Worm (Caenorhabditis elegans) whole organism, early embryonic: ENCODE data around the gene gbas-1.

Experiments
- B0310.2 ChIP-seq: sonication (generic microtip); optimal IDR thresholded peaks from 2 replicates; lab custom pipeline; 2016; ENCODE audit warnings: mild to moderate bottlenecking, missing genetic modification characterization, missing compliant biosample characterization
- F13C5.2 ChIP-seq: sonication (generic microtip); optimal IDR thresholded peaks from 2 replicates; lab custom pipeline; 2017; ENCODE audit warnings: mild to moderate bottlenecking, missing genetic modification characterization, inconsistent platforms, missing compliant biosample characterization
- aly-1 ChIP-seq: sonication (generic microtip); optimal IDR thresholded peaks from 2 replicates; lab custom pipeline; 2016; ENCODE audit warnings: missing genetic modification characterization, missing compliant biosample characterization
- ama-1 ChIP-seq: fragments of 150-350 bp; optimal IDR thresholded peaks from 2 replicates; lab custom pipeline; 2014
- ceh-13 ChIP-seq: fragments of 200-800 bp; sonication (Bioruptor generic); optimal IDR thresholded peaks from 2 replicates; lab custom pipeline; 2018; ENCODE audit warnings: mild to moderate bottlenecking, missing genetic modification characterization, missing compliant biosample characterization
- ceh-36 ChIP-seq: sonication (generic microtip); optimal IDR thresholded peaks from 2 replicates; lab custom pipeline; 2016; ENCODE audit warnings: missing genetic modification characterization, inconsistent platforms, missing compliant biosample characterization
- ets-7 ChIP-seq: sonication (generic microtip); optimal IDR thresholded peaks from 2 replicates; lab custom pipeline; 2016; ENCODE audit warnings: missing genotype, missing genetic modification characterization, missing compliant biosample characterization
- flt-1 ChIP-seq: fragments of 200-800 bp; sonication (Bioruptor generic); IDR thresholded peaks from 2 replicates; pipeline ENCODE4 v1.3.6; 2022; ENCODE audit warnings: missing genetic modification characterization, missing compliant biosample characterization
- hmbx-1 ChIP-seq: sonication (generic microtip); optimal IDR thresholded peaks from 2 replicates; lab custom pipeline; 2016; ENCODE audit warnings: mild to moderate bottlenecking, missing genetic modification characterization, missing compliant biosample characterization
- hmg-4 ChIP-seq: fragments of 200-800 bp; sonication (Bioruptor generic); optimal IDR thresholded peaks from 2 replicates; lab custom pipeline; 2018; ENCODE audit warnings: mild to moderate bottlenecking, missing genetic modification characterization, missing compliant biosample characterization
- hnd-1 ChIP-seq: sonication (generic microtip); optimal IDR thresholded peaks from 2 replicates; lab custom pipeline; 2016; ENCODE audit warnings: missing genetic modification characterization, missing compliant biosample characterization
- pes-1 ChIP-seq: fragments of 200-800 bp; sonication (Bioruptor generic); IDR thresholded peaks from 2 replicates; pipeline ENCODE4 v1.3.6; 2022; ENCODE audit warnings: missing genetic modification reagents, missing genetic modification characterization, missing compliant biosample characterization
- scrt-1 ChIP-seq: fragments of 200-800 bp; sonication (Bioruptor generic); IDR thresholded peaks from 2 replicates; pipeline ENCODE4 v1.3.6; 2022; ENCODE audit warnings: missing genetic modification characterization, missing compliant biosample characterization
- sea-1 ChIP-seq: fragments of 200-800 bp; sonication (Bioruptor generic); conservative IDR thresholded peaks from 2 replicates; pipeline ENCODE4 v1.3.6; 2022; ENCODE audit warnings: missing genetic modification characterization, missing compliant biosample characterization
- tbx-11 ChIP-seq: fragments of 200-800 bp; sonication (Bioruptor generic); IDR thresholded peaks from 2 replicates; pipeline ENCODE4 v1.3.6; 2022; ENCODE audit warnings: missing genetic modification characterization, missing compliant biosample characterization
- tbx-37 ChIP-seq: fragments of 200-800 bp; sonication (Bioruptor generic); conservative IDR thresholded peaks from 2 replicates; pipeline ENCODE4 v1.3.6; 2022; ENCODE audit warnings: missing genetic modification reagents, missing genetic modification characterization, missing compliant biosample characterization
- tra-4 ChIP-seq: sonication (generic microtip); optimal IDR thresholded peaks from 2 replicates; lab custom pipeline; 2017; ENCODE audit warnings: missing genetic modification characterization, missing compliant biosample characterization

The gbas-1 gene

DNA sequence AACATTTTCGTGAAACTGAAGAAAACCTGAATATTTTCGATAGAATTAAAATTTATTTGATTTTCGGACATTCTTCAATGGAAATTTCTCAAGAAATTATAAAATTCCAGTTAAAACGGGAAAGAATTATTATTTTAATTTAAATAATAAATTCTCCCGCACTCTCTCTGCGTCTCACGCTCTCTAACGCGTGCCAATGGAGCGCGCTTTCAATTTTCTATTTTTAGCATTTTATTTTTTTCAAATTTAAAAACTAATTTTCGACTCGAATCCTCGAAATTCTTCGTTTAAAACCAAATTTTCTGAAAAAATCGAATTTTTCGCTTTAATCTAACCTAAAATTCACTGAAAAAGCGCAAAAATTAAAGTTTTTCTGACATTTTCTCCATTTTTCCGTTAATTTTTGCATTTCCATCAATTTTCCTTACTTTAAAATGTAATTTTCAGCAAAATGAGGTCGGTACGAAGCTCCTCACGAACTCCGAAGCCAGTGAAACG lies at the start of gene gbas-1:
Gene gbas-1, plus strand, starts transcription at position 448 of the 498 bp plus-strand sequence.
- TF ChIP-seq ceh-36 (no peak), ceh-13 (GFP tag; lab: Kevin White, UChicago) (no peak), hnd-1 (tag; lab: Kevin White, UChicago) (no peak), B0310.2 (tag; lab: Kevin White, UChicago) (no peak), hmg-4 (no peak), sea-1 (GFP tag; lab: Robert Waterston, UW) (no peak), F13C5.2 (no peak), hmbx-1 (tag; lab: Kevin White, UChicago) (no peak), ama-1 (lab: Kevin White, UChicago) (no peak), aly-1 (tag; lab: Kevin White, UChicago) (no peak), tra-4 (tag; lab: Kevin White, UChicago) (no peak), tbx-11 (GFP tag; lab: Robert Waterston, UW) (no peak), ets-7 (no peak), flt-1 (no peak), tbx-37 (GFP tag; lab: Robert Waterston, UW) (no peak), scrt-1 (GFP tag; lab: Robert Waterston, UW) (no peak), pes-1 (GFP tag; lab: Robert Waterston, UW) (no peak)

DNA sequence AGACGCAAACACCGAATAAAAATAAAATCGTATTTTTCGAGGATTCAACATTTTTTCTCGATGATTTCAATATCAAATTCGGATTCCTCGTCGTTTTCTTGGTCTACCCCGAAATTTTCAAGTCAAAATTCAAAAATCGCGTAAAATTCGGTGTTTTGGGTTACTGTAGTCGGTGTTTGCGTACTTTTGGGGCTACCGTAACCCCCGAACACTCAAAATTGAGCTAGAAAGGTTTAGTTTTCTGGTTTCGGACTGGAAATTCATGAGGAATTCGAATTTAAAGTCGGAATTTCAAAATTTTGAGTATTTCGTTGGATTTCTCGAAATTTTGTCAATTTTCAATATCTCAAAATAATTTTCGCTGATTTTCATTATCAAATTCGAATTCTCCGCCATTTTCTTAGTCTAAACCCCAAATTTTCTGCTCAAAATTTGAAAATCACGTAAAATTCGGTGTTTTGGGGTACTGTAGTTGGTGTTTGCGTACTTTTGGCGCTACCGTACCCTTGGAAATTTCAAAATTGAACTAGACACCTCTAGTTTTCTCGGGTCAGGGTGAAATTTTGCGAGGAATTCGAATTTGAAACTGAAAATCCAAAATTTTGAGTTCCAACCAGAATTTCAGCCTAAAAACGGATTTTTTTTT lies 48.6 kb upstream of the gbas-1 start:
- TF ChIP-seq F13C5.2 (no peak), tbx-11 (GFP tag; lab: Robert Waterston, UW) (no peak), hnd-1 (tag; lab: Kevin White, UChicago) (no peak), ama-1 (lab: Kevin White, UChicago) (no peak), ets-7 (no peak), aly-1 (tag; lab: Kevin White, UChicago) (no peak), sea-1 (GFP tag; lab: Robert Waterston, UW) (no peak), ceh-36 (no peak), scrt-1 (GFP tag; lab: Robert Waterston, UW) (no peak), hmg-4 (no peak), pes-1 (GFP tag; lab: Robert Waterston, UW) (no peak), tra-4 (tag; lab: Kevin White, UChicago) (no peak), flt-1 (no peak), B0310.2 (tag; lab: Kevin White, UChicago) (no peak), ceh-13 (GFP tag; lab: Kevin White, UChicago) (no peak), hmbx-1 (tag; lab: Kevin White, UChicago) (no peak), tbx-37 (GFP tag; lab: Robert Waterston, UW) (no peak)

- TF ChIP-seq aly-1 (tag; lab: Kevin White, UChicago) (no peak), pes-1 (GFP tag; lab: Robert Waterston, UW) (no peak), sea-1 (GFP tag; lab: Robert Waterston, UW) (no peak), ama-1 (lab: Kevin White, UChicago) (no peak), B0310.2 (tag; lab: Kevin White, UChicago) (no peak), hmg-4 (no peak), hmbx-1 (tag; lab: Kevin White, UChicago) (no peak), tbx-11 (GFP tag; lab: Robert Waterston, UW) (no peak), ceh-36 (no peak), F13C5.2 (no peak), ceh-13 (GFP tag; lab: Kevin White, UChicago) (no peak), ets-7 (no peak), tra-4 (tag; lab: Kevin White, UChicago) (no peak), flt-1 (no peak), hnd-1 (tag; lab: Kevin White, UChicago) (no peak), tbx-37 (GFP tag; lab: Robert Waterston, UW) (no peak), scrt-1 (GFP tag; lab: Robert Waterston, UW) (no peak)
These were observed 47.7 kb upstream of the gbas-1 start for ce11 chrII:2456973-2457372.

DNA sequence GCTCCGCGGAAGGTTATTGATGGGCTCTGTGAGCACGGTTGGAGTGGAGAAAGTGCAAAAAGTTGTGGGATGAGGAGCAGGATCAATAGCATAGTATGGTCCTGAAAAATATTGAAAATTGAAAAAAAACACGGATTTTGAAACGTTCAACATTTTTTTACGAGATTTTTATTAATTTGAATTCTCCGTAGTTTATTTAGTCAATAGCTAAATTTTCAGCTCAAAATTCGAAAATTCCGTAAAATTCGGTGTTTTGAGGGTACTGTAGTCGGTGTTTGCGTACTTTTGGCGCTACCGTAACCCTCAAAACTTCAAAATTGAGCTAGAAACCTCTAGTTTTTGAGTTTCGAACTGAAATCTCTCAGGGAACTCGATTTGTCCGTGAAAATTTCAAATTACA lies 45.8 kb upstream of the gbas-1 start, which contains the start of gene pqn-42:
Gene pqn-42, minus strand, starts transcription at position 101 of the 400 bp plus-strand sequence.
- no peak for TF ChIP-seq flt-1
- no peak for TF ChIP-seq hmg-4
- TF ChIP-seq F13C5.2: no peak
- no peak for TF ChIP-seq ets-7
- no peak for TF ChIP-seq ceh-36
- TF ChIP-seq hnd-1 (tag; lab: Kevin White, UChicago): no peak
- TF ChIP-seq ceh-13 (GFP tag; lab: Kevin White, UChicago): no peak
- TF ChIP-seq pes-1 (GFP tag; lab: Robert Waterston, UW): no peak
- TF ChIP-seq sea-1 (GFP tag; lab: Robert Waterston, UW): no peak
- TF ChIP-seq tbx-37 (GFP tag; lab: Robert Waterston, UW): no peak
- no peak for TF ChIP-seq ama-1 (lab: Kevin White, UChicago)

DNA sequence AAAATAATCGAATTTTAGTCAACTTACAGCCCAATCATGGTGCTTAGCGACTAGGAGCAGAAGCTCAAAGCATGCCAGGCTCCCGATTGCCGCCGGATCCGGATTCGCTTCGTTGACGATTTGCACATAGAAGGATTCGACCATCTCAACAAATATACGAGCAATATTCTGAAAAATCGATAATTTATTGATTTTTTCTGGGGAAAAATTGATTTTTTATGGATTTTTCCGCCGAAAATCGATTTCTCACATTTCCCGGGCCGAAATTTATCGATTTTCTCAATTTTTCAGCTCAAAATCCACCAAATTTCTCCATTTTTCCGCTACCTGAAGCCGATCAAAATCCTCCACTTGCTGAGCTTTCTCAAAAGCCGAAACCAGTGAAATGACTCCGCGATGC lies 35.8 kb upstream of the gbas-1 start:
- no peak for TF ChIP-seq hmbx-1 (tag; lab: Kevin White, UChicago)
- TF ChIP-seq flt-1: no peak

DNA sequence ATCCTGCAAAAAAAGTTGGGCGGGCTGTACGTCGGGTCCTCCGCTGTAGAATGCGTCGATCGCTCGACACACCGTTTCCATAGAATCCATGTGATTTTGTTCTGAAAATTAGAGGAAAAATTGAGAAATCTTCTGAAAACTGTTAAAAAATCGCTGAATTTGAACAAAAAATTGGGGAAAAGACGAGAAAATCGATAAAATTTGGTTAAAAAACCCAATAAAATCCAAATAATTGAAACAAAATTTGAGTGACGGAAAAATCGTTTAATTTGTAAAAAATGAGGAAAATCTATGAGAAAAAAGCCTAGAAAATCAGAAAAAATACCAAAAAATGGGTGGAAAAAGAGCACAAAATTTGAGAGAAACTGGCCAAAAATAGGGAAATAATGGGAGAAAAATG lies 31.4 kb upstream of the gbas-1 start, which contains the start of gene tsr-1:
Gene tsr-1, minus strand, starts transcription at position 101 of the 400 bp plus-strand sequence.
- TF ChIP-seq B0310.2 (tag; lab: Kevin White, UChicago) (no peak), tbx-11 (GFP tag; lab: Robert Waterston, UW) (no peak), aly-1 (tag; lab: Kevin White, UChicago) (no peak), tra-4 (tag; lab: Kevin White, UChicago) (no peak), ama-1 (lab: Kevin White, UChicago) (no peak), tbx-37 (GFP tag; lab: Robert Waterston, UW) (no peak), F13C5.2 (no peak), sea-1 (GFP tag; lab: Robert Waterston, UW) (no peak), pes-1 (GFP tag; lab: Robert Waterston, UW) (no peak), hnd-1 (tag; lab: Kevin White, UChicago) (no peak), flt-1 (no peak), ets-7 (no peak), scrt-1 (GFP tag; lab: Robert Waterston, UW) (no peak), ceh-36 (no peak)

DNA sequence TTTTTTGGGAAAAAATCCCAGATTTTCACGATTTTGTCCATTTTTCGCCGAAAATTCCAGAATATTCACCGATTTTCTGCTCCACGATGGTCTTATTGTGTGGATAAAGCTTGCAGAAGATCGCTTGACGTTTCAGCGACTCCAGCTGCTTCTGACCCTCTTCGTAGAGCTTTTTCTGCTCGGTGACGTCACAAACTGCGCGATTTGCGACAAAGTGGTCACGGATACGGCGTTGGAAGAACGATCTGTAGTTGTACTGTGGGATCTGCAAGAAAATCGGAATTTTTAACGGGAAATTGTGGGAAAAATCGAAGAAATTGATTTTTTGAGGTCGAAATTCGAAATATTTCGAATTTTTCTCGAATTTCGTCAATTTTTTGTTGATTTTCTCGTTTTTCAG lies 26.1 kb upstream of the gbas-1 start, which contains the start of gene mnat-1:
Gene mnat-1, minus strand, starts transcription at position 101 of the 400 bp plus-strand sequence.
- TF ChIP-seq hmbx-1 (tag; lab: Kevin White, UChicago): no peak
- TF ChIP-seq ets-7: no peak
- no peak for TF ChIP-seq ceh-13 (GFP tag; lab: Kevin White, UChicago)
- no peak for TF ChIP-seq flt-1
- no peak for TF ChIP-seq tra-4 (tag; lab: Kevin White, UChicago)
- TF ChIP-seq aly-1 (tag; lab: Kevin White, UChicago): no peak
- no peak for TF ChIP-seq hmg-4
- no peak for TF ChIP-seq B0310.2 (tag; lab: Kevin White, UChicago)
- no peak for TF ChIP-seq scrt-1 (GFP tag; lab: Robert Waterston, UW)
- TF ChIP-seq F13C5.2: no peak
- TF ChIP-seq tbx-37 (GFP tag; lab: Robert Waterston, UW): no peak
- no peak for TF ChIP-seq pes-1 (GFP tag; lab: Robert Waterston, UW)
- TF ChIP-seq ama-1 (lab: Kevin White, UChicago): no peak
- TF ChIP-seq ceh-36: no peak
- TF ChIP-seq tbx-11 (GFP tag; lab: Robert Waterston, UW): no peak
- no peak for TF ChIP-seq hnd-1 (tag; lab: Kevin White, UChicago)
- TF ChIP-seq sea-1 (GFP tag; lab: Robert Waterston, UW): no peak
